Fruit fly (Drosophila melanogaster) whole organism, prepupa: ENCODE results near the gene CG4004.

Experiments used
- CG10631 ChIP-seq: fragments of 200-800 bp; sonication (Bioruptor generic); optimal IDR thresholded peaks from 2 replicates; lab custom pipeline; 2016; ENCODE audit warnings: missing biosample characterization, missing genetic modification characterization
- CG11294 ChIP-seq: fragments of 200-800 bp; sonication (Bioruptor generic); IDR thresholded peaks from 2 replicates; pipeline ENCODE4 v1.3.6; 2022; ENCODE audit warnings: missing biosample characterization, missing genetic modification characterization
- CG11762 ChIP-seq: fragments of 200-800 bp; sonication (Bioruptor generic); optimal IDR thresholded peaks from 3 replicates; lab custom pipeline; 2016; ENCODE audit warnings: missing biosample characterization, missing genetic modification characterization; ENCODE audit not compliant: insufficient read depth
- CG15336 ChIP-seq: fragments of 200-800 bp; sonication (Bioruptor generic); IDR thresholded peaks from 2 replicates; pipeline ENCODE4 v1.3.6; 2022; ENCODE audit warnings: missing biosample characterization, missing genetic modification characterization
- CG1621 ChIP-seq: fragments of 200-800 bp; sonication (Bioruptor generic); optimal IDR thresholded peaks from 3 replicates; lab custom pipeline; 2018; ENCODE audit warnings: missing biosample characterization, mild to moderate bottlenecking, missing genetic modification characterization
- CG16779 ChIP-seq: fragments of 200-800 bp; sonication (Bioruptor generic); optimal IDR thresholded peaks from 3 replicates; lab custom pipeline; 2017; ENCODE audit warnings: missing biosample characterization, mild to moderate bottlenecking, missing genetic modification characterization
- CG3032 ChIP-seq: fragments of 200-800 bp; optimal IDR thresholded peaks from 2 replicates; lab custom pipeline; 2019; ENCODE audit warnings: missing biosample characterization, mild to moderate bottlenecking, missing genetic modification characterization, moderate library complexity
- CG31627 ChIP-seq: fragments of 200-800 bp; sonication (Bioruptor generic); optimal IDR thresholded peaks from 3 replicates; lab custom pipeline; 2016; ENCODE audit warnings: missing biosample characterization, missing genetic modification characterization
- CG32006 ChIP-seq: fragments of 200-800 bp; sonication (Bioruptor generic); optimal IDR thresholded peaks from 3 replicates; lab custom pipeline; 2017; ENCODE audit warnings: missing biosample characterization, mild to moderate bottlenecking, missing genetic modification characterization
- CG34406 ChIP-seq: fragments of 200-800 bp; sonication (Bioruptor generic); optimal IDR thresholded peaks from 3 replicates; lab custom pipeline; 2016; ENCODE audit warnings: missing biosample characterization, missing genetic modification characterization
- CG3919 ChIP-seq: fragments of 200-800 bp; sonication (Bioruptor generic); optimal IDR thresholded peaks from 3 replicates; lab custom pipeline; 2016; ENCODE audit warnings: missing biosample characterization, missing genetic modification characterization
- CG4318 ChIP-seq: fragments of 200-800 bp; sonication (Bioruptor generic); optimal IDR thresholded peaks from 3 replicates; lab custom pipeline; 2017; ENCODE audit warnings: missing biosample characterization, mild to moderate bottlenecking, missing genetic modification characterization
- CG6163 ChIP-seq: fragments of 200-800 bp; sonication (Bioruptor generic); IDR thresholded peaks from 3 replicates; pipeline ENCODE4 v1.3.6; 2022; ENCODE audit warnings: missing biosample characterization, missing genetic modification characterization
- CG6276 ChIP-seq: fragments of 200-800 bp; sonication (Bioruptor generic); optimal IDR thresholded peaks from 2 replicates; lab custom pipeline; 2017; ENCODE audit warnings: missing biosample characterization, mild to moderate bottlenecking, missing genetic modification characterization
- CG6792 ChIP-seq: fragments of 200-800 bp; sonication (Bioruptor generic); optimal IDR thresholded peaks from 3 replicates; lab custom pipeline; 2016; ENCODE audit warnings: missing biosample characterization, missing genetic modification characterization
- CG6808 ChIP-seq: fragments of 200-800 bp; sonication (Bioruptor generic); optimal IDR thresholded peaks from 3 replicates; lab custom pipeline; 2017; ENCODE audit warnings: missing biosample characterization, missing genetic modification characterization, mild to moderate bottlenecking, moderate library complexity, missing genetic modification reagents
- CG6854 ChIP-seq: fragments of 200-800 bp; sonication (Bioruptor generic); optimal IDR thresholded peaks from 2 replicates; lab custom pipeline; 2017; ENCODE audit warnings: missing biosample characterization, mild to moderate bottlenecking, missing genetic modification characterization
- CG7368 ChIP-seq: fragments of 200-800 bp; sonication (Bioruptor generic); optimal IDR thresholded peaks from 3 replicates; lab custom pipeline; 2016; ENCODE audit warnings: missing biosample characterization, missing genetic modification characterization
- CG8119 ChIP-seq: fragments of 200-800 bp; sonication (Bioruptor generic); IDR thresholded peaks from 3 replicates; pipeline ENCODE4 v1.3.6; 2022; ENCODE audit warnings: missing biosample characterization, missing genetic modification characterization
- CG8632 ChIP-seq: fragments of 200-800 bp; sonication (Bioruptor generic); optimal IDR thresholded peaks from 3 replicates; lab custom pipeline; 2016; ENCODE audit warnings: missing biosample characterization, missing genetic modification characterization
- CG9139 ChIP-seq: fragments of 200-800 bp; sonication (Bioruptor generic); optimal IDR thresholded peaks from 3 replicates; lab custom pipeline; 2017; ENCODE audit warnings: missing biosample characterization, mild to moderate bottlenecking, missing genetic modification characterization
- Eip78C ChIP-seq: fragments of 200-800 bp; sonication (Bioruptor generic); peaks from one replicate; lab custom pipeline; 2016; ENCODE audit warnings: missing biosample characterization, missing genetic modification characterization
- Eip93F ChIP-seq: fragments of 200-800 bp; sonication (Bioruptor generic); optimal IDR thresholded peaks from 2 replicates; lab custom pipeline; 2016; ENCODE audit warnings: missing biosample characterization, mild to moderate bottlenecking, missing genetic modification characterization
- Ets21C ChIP-seq: fragments of 200-800 bp; sonication (Bioruptor generic); optimal IDR thresholded peaks from 3 replicates; lab custom pipeline; 2016; ENCODE audit warnings: missing biosample characterization, missing genetic modification characterization
- Ets96B ChIP-seq: fragments of 200-800 bp; optimal IDR thresholded peaks from 2 replicates; lab custom pipeline; 2019; ENCODE audit warnings: missing biosample characterization, mild to moderate bottlenecking, missing genetic modification characterization, moderate library complexity
- Hr38 ChIP-seq: sonication (Bioruptor generic); optimal IDR thresholded peaks from 2 replicates; lab custom pipeline; 2016; ENCODE audit warnings: missing biosample characterization, missing genetic modification characterization
- Hr39 ChIP-seq: fragments of 200-800 bp; sonication (Bioruptor generic); optimal IDR thresholded peaks from 2 replicates; lab custom pipeline; 2016; ENCODE audit warnings: missing biosample characterization, missing genetic modification characterization
- Hr4 ChIP-seq: fragments of 200-800 bp; sonication (Bioruptor generic); optimal IDR thresholded peaks from 3 replicates; lab custom pipeline; 2016; ENCODE audit warnings: missing biosample characterization, missing genetic modification characterization
- Lpt ChIP-seq: fragments of 200-800 bp; sonication (Bioruptor generic); optimal IDR thresholded peaks from 3 replicates; lab custom pipeline; 2016; ENCODE audit warnings: missing biosample characterization, missing genetic modification characterization
- Met ChIP-seq: fragments of 200-800 bp; sonication (Bioruptor generic); optimal IDR thresholded peaks from 3 replicates; lab custom pipeline; 2016; ENCODE audit warnings: missing biosample characterization, missing genetic modification characterization
- OdsH ChIP-seq: fragments of 200-800 bp; sonication (Bioruptor generic); optimal IDR thresholded peaks from 3 replicates; lab custom pipeline; 2016; ENCODE audit warnings: missing biosample characterization, missing genetic modification characterization
- Sox14 ChIP-seq: fragments of 200-800 bp; sonication (Bioruptor generic); optimal IDR thresholded peaks from 3 replicates; lab custom pipeline; 2016; ENCODE audit warnings: missing biosample characterization, missing genetic modification characterization
- Sox15 ChIP-seq: fragments of 200-800 bp; sonication (Bioruptor generic); optimal IDR thresholded peaks from 3 replicates; lab custom pipeline; 2016; ENCODE audit warnings: missing biosample characterization, missing genetic modification characterization
- acj6 ChIP-seq: fragments of 200-800 bp; sonication (Bioruptor generic); optimal IDR thresholded peaks from 3 replicates; lab custom pipeline; 2016; ENCODE audit warnings: missing biosample characterization, missing genetic modification characterization
- dsx ChIP-seq: fragments of 200-800 bp; optimal IDR thresholded peaks from 3 replicates; lab custom pipeline; 2019; ENCODE audit warnings: missing biosample characterization, mild to moderate bottlenecking, missing genetic modification characterization, moderate library complexity; ENCODE audit not compliant: poor library complexity, severe bottlenecking
- esn ChIP-seq: fragments of 200-800 bp; sonication (Bioruptor generic); optimal IDR thresholded peaks from 2 replicates; lab custom pipeline; 2016; ENCODE audit warnings: missing biosample characterization, mild to moderate bottlenecking, missing genetic modification characterization, moderate library complexity
- fd59A ChIP-seq: fragments of 200-800 bp; sonication (Bioruptor generic); optimal IDR thresholded peaks from 2 replicates; lab custom pipeline; 2017; ENCODE audit warnings: missing biosample characterization, mild to moderate bottlenecking, missing genetic modification characterization, missing genetic modification reagents
- fkh ChIP-seq: fragments of 200-800 bp; sonication (Bioruptor generic); optimal IDR thresholded peaks from 3 replicates; lab custom pipeline; 2017; ENCODE audit warnings: missing biosample characterization, mild to moderate bottlenecking, missing genetic modification characterization, moderate library complexity
- pdm3 ChIP-seq: fragments of 200-800 bp; sonication (Bioruptor generic); optimal IDR thresholded peaks from 3 replicates; lab custom pipeline; 2016; ENCODE audit warnings: missing biosample characterization, missing genetic modification characterization
- spab ChIP-seq: fragments of 200-800 bp; sonication (Bioruptor generic); optimal IDR thresholded peaks from 2 replicates; lab custom pipeline; 2017; ENCODE audit warnings: missing biosample characterization, mild to moderate bottlenecking, missing genetic modification characterization, missing genetic modification reagents
- ss ChIP-seq, 2 experiments: fragments of 200-800 bp; sonication (Bioruptor generic); optimal IDR thresholded peaks; 2 replicates in 1 of 2; 3 replicates in 1 of 2; lab custom pipeline; 2017 to 2018; ENCODE audit warnings: mild to moderate bottlenecking in 2 of 2, missing biosample characterization in 2 of 2, missing genetic modification characterization in 2 of 2, moderate library complexity in 1 of 2
- svp ChIP-seq: fragments of 200-800 bp; sonication (Bioruptor generic); peaks from one replicate; lab custom pipeline; 2016; ENCODE audit warnings: missing biosample characterization, missing genetic modification characterization
- topi ChIP-seq: fragments of 200-800 bp; sonication (Bioruptor generic); optimal IDR thresholded peaks from 3 replicates; lab custom pipeline; 2016; ENCODE audit warnings: missing biosample characterization, missing genetic modification characterization
- vri ChIP-seq: fragments of 200-800 bp; sonication (Bioruptor generic); optimal IDR thresholded peaks from 3 replicates; lab custom pipeline; 2016; ENCODE audit warnings: missing biosample characterization, mild to moderate bottlenecking, missing genetic modification characterization

The CG4004 gene

DNA sequence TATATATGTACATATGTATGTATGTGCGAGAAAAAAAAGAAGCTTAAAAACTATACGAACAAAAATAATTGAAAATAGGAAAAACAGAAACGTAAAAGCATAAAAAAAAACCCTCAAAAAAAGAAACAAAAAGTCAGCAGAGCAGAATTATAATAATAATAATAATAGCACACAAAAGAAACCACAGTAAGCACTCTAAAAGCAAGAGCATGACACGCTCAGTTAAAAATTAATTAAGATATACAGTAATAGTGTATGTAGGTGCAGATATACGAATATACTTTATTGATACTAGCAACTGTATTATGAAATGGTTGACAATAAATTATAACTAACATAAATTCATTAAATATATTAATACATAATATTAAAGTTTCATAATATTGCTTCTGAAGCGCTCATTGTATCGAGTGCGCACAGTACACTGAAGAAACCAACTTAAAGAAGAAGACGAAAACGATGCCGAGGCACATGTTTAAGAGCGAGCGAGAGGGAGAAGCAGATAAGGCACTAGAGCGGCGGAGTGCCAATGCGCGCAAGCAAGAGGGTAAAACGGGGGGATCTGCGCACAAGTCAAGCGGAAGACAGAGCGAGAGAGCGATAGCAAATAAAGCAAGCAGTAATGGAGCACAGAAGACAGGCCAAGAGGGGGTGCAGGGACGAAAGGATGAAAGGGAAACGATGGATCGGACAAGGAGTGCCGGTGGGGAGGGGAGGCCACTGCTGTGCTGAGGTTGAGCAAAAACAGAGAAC lies 9.1 kb upstream of the CG4004 start (continued):
- TF ChIP-seq ss (GFP tag; optimal IDR thresholded peaks at IDR 0.05; lab: Kevin White, UChicago) (peak; percentile 94 to 95), CG6792 (GFP tag; lab: Kevin White, UChicago) (peak; percentile 76), Hr4 (peak; percentile 69), CG6276 (GFP tag; lab: Kevin White, UChicago) (peak; percentile 91), CG34406 (GFP tag; lab: Kevin White, UChicago) (peak; percentile 91), CG6163 (GFP tag; lab: Robert Waterston, UW) (peak; percentile 97), CG3919 (GFP tag; lab: Kevin White, UChicago) (peak; percentile 78), acj6 (GFP tag; lab: Kevin White, UChicago) (peak; percentile 84), CG9139 (GFP tag; lab: Kevin White, UChicago) (peak; percentile 97), CG15336 (GFP tag; lab: Robert Waterston, UW) (peak; percentile 76), CG10631 (GFP tag; lab: Kevin White, UChicago) (peak; percentile 90), topi (GFP tag; lab: Kevin White, UChicago) (peak; percentile 48), Sox15 (GFP tag; lab: Kevin White, UChicago) (peak; percentile 80), dsx (GFP tag; lab: Kevin White, UChicago) (peak; percentile 85), CG8632 (GFP tag; lab: Kevin White, UChicago) (peak; percentile 92), pdm3 (GFP tag; lab: Kevin White, UChicago) (peak; percentile 69), Met (GFP tag; lab: Kevin White, UChicago) (peak; percentile 51), fd59A (no peak), Eip78C (GFP tag; lab: Kevin White, UChicago) (peak; percentile 89), CG31627 (GFP tag; lab: Kevin White, UChicago) (peak; percentile 37), esn (GFP tag; lab: Kevin White, UChicago) (peak; percentile 80)

DNA sequence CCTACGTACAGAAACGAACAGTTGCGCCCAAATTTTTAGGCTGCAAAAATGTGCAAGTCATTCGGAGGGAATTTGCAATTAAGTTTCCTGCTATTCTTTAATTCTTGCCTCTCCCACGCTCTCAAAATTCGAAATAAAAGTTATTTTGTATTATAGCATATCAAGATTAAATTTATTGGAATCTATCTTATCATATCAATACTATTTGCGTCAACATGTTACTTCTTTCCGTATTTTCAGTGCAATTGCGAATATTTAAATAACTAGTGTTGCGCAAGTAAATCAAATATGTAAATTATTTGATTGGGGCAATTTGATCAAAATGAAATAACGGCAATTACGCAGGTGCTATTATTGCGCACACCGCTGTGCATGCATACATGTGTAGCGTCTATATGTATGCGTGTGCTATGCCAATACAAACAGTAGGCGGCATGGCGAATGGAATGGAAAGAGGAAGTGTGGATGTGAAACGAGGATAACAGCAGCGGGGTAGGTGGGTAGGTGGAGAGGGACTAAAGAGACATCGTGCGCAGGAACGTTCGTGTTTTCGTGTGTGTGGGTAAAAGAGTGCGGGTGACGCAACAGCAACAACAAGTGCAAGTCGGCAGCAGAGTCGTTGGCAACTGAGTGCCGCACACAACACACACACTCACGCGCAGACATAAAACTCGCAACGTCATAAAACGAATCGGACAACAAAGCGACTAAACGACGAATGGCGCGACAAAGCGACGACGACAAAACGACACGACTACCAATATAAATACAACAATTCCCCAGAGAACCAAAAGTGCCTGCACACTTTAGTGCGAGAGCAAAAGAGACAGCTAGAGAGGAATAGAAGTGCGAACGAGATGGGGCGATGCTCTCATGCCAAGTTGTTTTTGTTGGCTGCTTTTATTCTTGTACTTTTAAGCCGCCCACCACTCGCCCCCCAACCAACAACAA lies 8.3 kb upstream of the CG4004 start:
- TF ChIP-seq CG32006 (peak; percentile 98), fkh (peak; percentile 77), CG8632 (GFP tag; lab: Kevin White, UChicago) (peak; percentile 96), CG11762 (GFP tag; lab: Kevin White, UChicago) (peak; percentile 95), CG7368 (GFP tag; lab: Kevin White, UChicago) (peak; percentile 85), svp (GFP tag; lab: Kevin White, UChicago) (peak; percentile 96), CG16779 (tag; lab: Kevin White, UChicago) (peak; percentile 86), CG11294 (GFP tag; lab: Robert Waterston, UW) (peak; percentile 77; the same call in 1 of the 2 replicates), Sox14 (GFP tag; lab: Kevin White, UChicago) (peak; percentile 91), Ets21C (GFP tag; lab: Kevin White, UChicago) (peak; percentile 94), Ets96B (tag; lab: Kevin White, UChicago) (peak; percentile 86), CG31627 (GFP tag; lab: Kevin White, UChicago) (peak; percentile 97), Hr4 (peak; percentile 93), Hr38 (GFP tag; lab: Kevin White, UChicago) (no peak), CG6808 (GFP tag; lab: Kevin White, UChicago) (peak; percentile 97), CG6854 (GFP tag; lab: Kevin White, UChicago) (peak; percentile 90), Lpt (peak; percentile 58), Hr39 (GFP tag; lab: Kevin White, UChicago) (peak; percentile 96), CG3032 (tag; lab: Kevin White, UChicago) (peak; percentile 94), CG4318 (GFP tag; lab: Kevin White, UChicago) (peak; percentile 95), spab (GFP tag; lab: Kevin White, UChicago) (peak; percentile 91), esn (GFP tag; lab: Kevin White, UChicago) (peak; percentile 97), CG34406 (GFP tag; lab: Kevin White, UChicago) (peak; percentile 95), CG1621 (tag; lab: Kevin White, UChicago) (peak; percentile 55), dsx (GFP tag; lab: Kevin White, UChicago) (peak; percentile 76), OdsH (GFP tag; lab: Kevin White, UChicago) (peak; percentile 96), CG6276 (GFP tag; lab: Kevin White, UChicago) (peak; percentile 81), CG9139 (GFP tag; lab: Kevin White, UChicago) (peak; percentile 54), CG8119 (GFP tag; lab: Robert Waterston, UW) (peak; percentile 74; the same call in 2 of the 3 replicates), Eip93F (peak; percentile 90), Met (GFP tag; lab: Kevin White, UChicago) (peak; percentile 97), vri (GFP tag; lab: Kevin White, UChicago) (peak; percentile 98), pdm3 (GFP tag; lab: Kevin White, UChicago) (peak; percentile 97)
